Worm (Caenorhabditis elegans) whole organism, L2 larva: ENCODE measurements around the gene unc-58.

Experiments
- C34F6.9 ChIP-seq: fragments of 150-350 bp; optimal IDR thresholded peaks from 2 replicates; lab custom pipeline; 2014; ENCODE audit warnings: missing biosample characterization, missing genetic modification characterization
- F13H6.1 ChIP-seq: sonication (generic microtip); optimal IDR thresholded peaks from 2 replicates; lab custom pipeline; 2016; ENCODE audit warnings: missing genetic modification characterization, missing compliant biosample characterization
- R02D3.7 ChIP-seq: fragments of 150-350 bp; optimal IDR thresholded peaks from 2 replicates; lab custom pipeline; 2014; ENCODE audit warnings: missing biosample characterization, missing genetic modification characterization
- Y55F3AM.14 ChIP-seq: fragments of 200-800 bp; sonication (Bioruptor generic); optimal IDR thresholded peaks from 2 replicates; lab custom pipeline; 2018; ENCODE audit warnings: mild to moderate bottlenecking, missing genetic modification characterization, missing compliant biosample characterization
- ZK546.5 ChIP-seq: sonication (generic microtip); optimal IDR thresholded peaks from 2 replicates; lab custom pipeline; 2017; ENCODE audit warnings: missing biosample characterization, missing genetic modification characterization
- ama-1 ChIP-seq: fragments of 150-350 bp; optimal IDR thresholded peaks from 2 replicates; lab custom pipeline; 2018; ENCODE audit warnings: inconsistent platforms
- blmp-1 ChIP-seq: sonication (generic microtip); optimal IDR thresholded peaks from 2 replicates; lab custom pipeline; 2017; ENCODE audit warnings: missing genetic modification characterization, mild to moderate bottlenecking, missing compliant biosample characterization, antibody characterized with exemption, moderate library complexity; ENCODE audit not compliant: insufficient read depth
- ceh-16 ChIP-seq: fragments of 150-350 bp; optimal IDR thresholded peaks from 2 replicates; lab custom pipeline; 2014; ENCODE audit warnings: missing biosample characterization, missing genetic modification characterization
- ceh-82 ChIP-seq: fragments of 150-350 bp; optimal IDR thresholded peaks from 2 replicates; lab custom pipeline; 2014; ENCODE audit warnings: missing biosample characterization, missing genetic modification characterization
- crh-2 ChIP-seq: sonication (generic microtip); optimal IDR thresholded peaks from 2 replicates; lab custom pipeline; 2017; ENCODE audit warnings: missing biosample characterization, missing genetic modification characterization
- dmd-4 ChIP-seq: sonication (generic microtip); optimal IDR thresholded peaks from 2 replicates; lab custom pipeline; 2017; ENCODE audit warnings: missing biosample characterization, missing genetic modification characterization
- egl-27 ChIP-seq: sonication (generic microtip); optimal IDR thresholded peaks from 3 replicates; lab custom pipeline; 2017; ENCODE audit warnings: missing biosample characterization, missing genetic modification reagents, missing genetic modification characterization
- elt-3 ChIP-seq: sonication (generic microtip); optimal IDR thresholded peaks from 2 replicates; lab custom pipeline; 2017; ENCODE audit warnings: missing biosample characterization, missing genetic modification characterization
- fos-1 ChIP-seq: fragments of 150-350 bp; optimal IDR thresholded peaks from 2 replicates; lab custom pipeline; 2014; ENCODE audit warnings: missing biosample characterization, missing genetic modification characterization
- gmeb-1 ChIP-seq: fragments of 150-350 bp; optimal IDR thresholded peaks from 2 replicates; lab custom pipeline; 2014; ENCODE audit warnings: missing biosample characterization, missing genetic modification characterization
- lin-11 ChIP-seq: fragments of 150-350 bp; sonication (generic microtip); optimal IDR thresholded peaks from 2 replicates; lab custom pipeline; 2014; ENCODE audit warnings: missing biosample characterization, missing genetic modification characterization, inconsistent platforms, mixed read lengths
- lin-39 ChIP-seq: fragments of 150-350 bp; optimal IDR thresholded peaks from 2 replicates; lab custom pipeline; 2014; ENCODE audit warnings: missing biosample characterization, missing genetic modification reagents, missing genetic modification characterization
- mab-5 ChIP-seq: fragments of 150-350 bp; optimal IDR thresholded peaks from 2 replicates; lab custom pipeline; 2014; ENCODE audit warnings: missing biosample characterization, missing genetic modification characterization
- mbf-1 ChIP-seq: sonication (generic microtip); optimal IDR thresholded peaks from 2 replicates; lab custom pipeline; 2017; ENCODE audit warnings: missing biosample characterization, missing genetic modification characterization
- mdl-1 ChIP-seq, 2 experiments: fragments of 150-350 bp in 1 of 2; sonication (generic microtip) in 1 of 2; optimal IDR thresholded peaks; 2 replicates each; lab custom pipeline; 2017; ENCODE audit warnings: missing biosample characterization in 2 of 2, missing genetic modification characterization in 2 of 2
- nhr-10 ChIP-seq: sonication (generic microtip); optimal IDR thresholded peaks from 2 replicates; lab custom pipeline; 2017; ENCODE audit warnings: missing biosample characterization, missing genetic modification characterization
- nhr-11 ChIP-seq: fragments of 150-350 bp; optimal IDR thresholded peaks from 2 replicates; lab custom pipeline; 2014; ENCODE audit warnings: missing biosample characterization, missing genetic modification characterization
- nhr-12 ChIP-seq: fragments of 150-350 bp; optimal IDR thresholded peaks from 2 replicates; lab custom pipeline; 2014; ENCODE audit warnings: missing biosample characterization, missing genetic modification characterization
- nhr-237 ChIP-seq: fragments of 150-350 bp; optimal IDR thresholded peaks from 2 replicates; lab custom pipeline; 2014; ENCODE audit warnings: missing biosample characterization, missing genetic modification characterization
- nhr-25 ChIP-seq: fragments of 150-350 bp; sonication (generic microtip); optimal IDR thresholded peaks from 3 replicates; lab custom pipeline; 2014; ENCODE audit warnings: missing biosample characterization, missing genetic modification characterization
- nhr-6 ChIP-seq: fragments of 150-350 bp; optimal IDR thresholded peaks from 2 replicates; lab custom pipeline; 2014; ENCODE audit warnings: missing biosample characterization, missing genetic modification characterization
- nhr-77 ChIP-seq: fragments of 150-350 bp; optimal IDR thresholded peaks from 2 replicates; lab custom pipeline; 2014; ENCODE audit warnings: missing biosample characterization, missing genetic modification characterization
- peb-1 ChIP-seq: fragments of 150-350 bp; optimal IDR thresholded peaks from 2 replicates; lab custom pipeline; 2014; ENCODE audit warnings: missing biosample characterization, missing genetic modification characterization
- sem-4 ChIP-seq: fragments of 150-350 bp; optimal IDR thresholded peaks from 2 replicates; lab custom pipeline; 2014; ENCODE audit warnings: missing biosample characterization, missing genetic modification reagents, missing genetic modification characterization
- skn-1 ChIP-seq: sonication (generic microtip); optimal IDR thresholded peaks from 2 replicates; lab custom pipeline; 2017; ENCODE audit warnings: missing biosample characterization, missing genetic modification characterization
- sma-3 ChIP-seq: sonication (generic microtip); optimal IDR thresholded peaks from 2 replicates; lab custom pipeline; 2016; ENCODE audit warnings: missing genetic modification reagents, missing genetic modification characterization, missing compliant biosample characterization
- sma-9 ChIP-seq, 2 experiments: fragments of 150-350 bp in 1 of 2; sonication (generic microtip) in 1 of 2; optimal IDR thresholded peaks; 2 replicates each; lab custom pipeline; 2014 to 2016; ENCODE audit warnings: missing genetic modification characterization in 2 of 2, mild to moderate bottlenecking in 1 of 2, missing biosample characterization in 1 of 2, missing compliant biosample characterization in 1 of 2, missing genetic modification reagents in 1 of 2, moderate library complexity in 1 of 2
- snpc-4 ChIP-seq: fragments of 150-350 bp; optimal IDR thresholded peaks from 2 replicates; lab custom pipeline; 2014; ENCODE audit warnings: missing biosample characterization, missing genetic modification characterization
- unc-39 ChIP-seq: fragments of 150-350 bp; optimal IDR thresholded peaks from 2 replicates; lab custom pipeline; 2014; ENCODE audit warnings: missing biosample characterization, missing genetic modification characterization
- unc-55 ChIP-seq: fragments of 150-350 bp; sonication (generic microtip); optimal IDR thresholded peaks from 3 replicates; lab custom pipeline; 2014; ENCODE audit warnings: missing biosample characterization, missing genetic modification reagents, missing genetic modification characterization
- zag-1 ChIP-seq: fragments of 150-350 bp; optimal IDR thresholded peaks from 2 replicates; lab custom pipeline; 2014; ENCODE audit warnings: missing biosample characterization, missing genetic modification characterization
- ztf-11 ChIP-seq: sonication (generic microtip); optimal IDR thresholded peaks from 2 replicates; lab custom pipeline; 2017; ENCODE audit warnings: missing biosample characterization, missing genetic modification characterization

unc-58 gene

DNA sequence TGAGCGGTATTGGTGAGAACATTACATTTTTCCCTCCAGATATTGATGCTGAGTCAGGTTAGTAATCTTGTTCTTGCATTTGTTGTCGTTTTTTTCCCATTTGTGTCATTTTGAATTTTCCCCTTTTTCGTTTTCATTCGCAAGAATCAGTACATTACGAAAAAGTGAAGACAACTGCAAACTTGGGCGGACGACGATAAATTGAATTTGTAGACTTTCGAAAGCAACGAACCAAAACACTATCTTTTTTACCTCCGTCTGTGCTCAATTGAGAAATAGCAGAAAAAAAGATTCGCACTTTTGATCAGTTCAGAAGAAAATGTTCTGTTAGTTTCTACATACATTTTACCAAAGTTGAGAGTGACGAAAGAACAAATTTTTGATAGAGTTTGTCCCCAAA is 22.1 kb upstream of the unc-58 start:
- TF ChIP-seq elt-3 (tag; lab: Kevin White, UChicago) (no peak), nhr-10 (tag; lab: Kevin White, UChicago) (no peak), nhr-6 (tag; lab: Kevin White, UChicago) (no peak), F13H6.1 (no peak), mbf-1 (tag; lab: Kevin White, UChicago) (no peak), peb-1 (tag; lab: Kevin White, UChicago) (no peak), nhr-237 (tag; lab: Kevin White, UChicago) (no peak), lin-11 (no peak), lin-39 (tag; lab: Kevin White, UChicago) (no peak), gmeb-1 (no peak), sma-3 (GFP tag; lab: Kevin White, UChicago) (no peak)

DNA sequence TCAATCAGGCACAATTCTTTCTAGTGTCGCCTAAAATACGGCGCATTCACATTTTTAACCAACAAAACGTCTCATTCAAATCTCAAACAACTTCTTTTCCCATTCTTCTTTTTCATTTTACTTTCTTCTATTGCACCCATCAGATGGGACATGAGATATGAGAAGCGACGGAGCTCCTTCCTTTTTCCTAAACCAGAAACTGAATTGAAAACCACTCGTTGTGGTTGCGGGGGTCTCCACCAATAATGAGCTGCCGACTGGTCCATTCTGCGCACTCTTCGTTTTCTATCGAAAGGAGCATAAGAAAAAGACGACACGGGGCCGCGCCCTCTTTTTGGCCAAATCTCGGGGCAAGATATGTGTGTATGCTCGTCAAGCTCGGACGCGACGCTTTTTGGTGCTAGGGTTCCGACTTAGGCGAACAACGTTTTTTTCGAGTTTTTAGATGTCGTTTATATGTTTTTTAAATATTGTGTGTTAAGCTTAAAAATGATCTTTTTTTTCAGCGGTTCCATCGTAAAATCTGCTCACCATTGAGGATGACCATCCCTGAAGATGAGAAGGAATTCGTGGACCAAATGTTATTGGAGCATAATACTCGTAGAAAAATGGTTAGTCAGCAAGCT is 21.4 kb upstream of the unc-58 start, which contains the start of gene F09B9.5:
Gene F09B9.5 (plus strand): TSS at position 501 of the 626 bp plus-strand sequence.
- TF ChIP-seq mab-5 (tag; lab: Kevin White, UChicago) (no peak), lin-39 (tag; lab: Kevin White, UChicago) (no peak), snpc-4 (tag; lab: Kevin White, UChicago) (no peak), nhr-237 (tag; lab: Kevin White, UChicago) (no peak), fos-1 (no peak), Y55F3AM.14 (GFP tag; lab: Kevin White, UChicago) (no peak), sem-4 (tag; lab: Kevin White, UChicago) (peak; percentile 20), R02D3.7 (no peak), nhr-12 (no peak), nhr-25 (no peak), unc-39 (no peak), skn-1 (tag; lab: Kevin White, UChicago) (no peak), crh-2 (tag; lab: Kevin White, UChicago) (no peak), zag-1 (tag; lab: Kevin White, UChicago) (peak; percentile 6), C34F6.9 (tag; lab: Kevin White, UChicago) (peak; percentile 14), elt-3 (tag; lab: Kevin White, UChicago) (no peak), ceh-82 (no peak), ceh-16 (tag; lab: Kevin White, UChicago) (no peak), lin-11 (no peak), ama-1 (lab: Kevin White, UChicago) (no peak), nhr-6 (tag; lab: Kevin White, UChicago) (no peak), gmeb-1 (no peak), egl-27 (peak; percentile 20), unc-55 (no peak), blmp-1 (tag; lab: Kevin White, UChicago) (no peak), ZK546.5 (no peak), sma-9 (GFP tag; optimal IDR thresholded peaks at IDR 0.05; lab: Kevin White, UChicago) (no peak), sma-9 (tag; optimal IDR thresholded peaks at IDR 0.05; lab: Kevin White, UChicago) (no peak)

DNA sequence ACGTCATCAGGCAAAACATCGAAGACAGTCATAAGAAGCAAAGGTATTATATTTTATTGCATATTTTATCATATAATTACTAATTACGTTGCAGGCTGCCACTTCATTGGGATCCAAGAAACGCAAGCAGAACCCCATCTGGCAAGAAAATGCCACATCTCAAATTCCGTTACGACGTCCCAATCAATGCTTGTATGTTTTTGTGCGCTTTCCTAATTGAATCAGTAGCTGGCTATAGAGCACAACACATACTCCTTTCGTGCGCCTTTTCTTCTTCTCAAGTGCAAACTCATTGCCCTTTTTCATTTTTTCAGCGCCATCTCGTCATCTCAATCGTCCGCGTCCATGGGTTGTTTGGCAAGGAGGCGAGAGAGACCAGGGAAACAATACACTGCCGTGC is 17.9 kb upstream of the unc-58 start:
- TF ChIP-seq zag-1 (tag; lab: Kevin White, UChicago) (no peak), C34F6.9 (tag; lab: Kevin White, UChicago) (no peak), fos-1 (no peak), gmeb-1 (no peak), sma-9 (GFP tag; optimal IDR thresholded peaks at IDR 0.05; lab: Kevin White, UChicago) (no peak), sma-9 (tag; optimal IDR thresholded peaks at IDR 0.05; lab: Kevin White, UChicago) (no peak), mdl-1 (tag; optimal IDR thresholded peaks at IDR 0.05; lab: Kevin White, UChicago) (no peak), Y55F3AM.14 (GFP tag; lab: Kevin White, UChicago) (no peak), sem-4 (tag; lab: Kevin White, UChicago) (no peak), peb-1 (tag; lab: Kevin White, UChicago) (no peak), unc-55 (no peak), ZK546.5 (no peak), ztf-11 (tag; lab: Kevin White, UChicago) (no peak), nhr-77 (tag; lab: Kevin White, UChicago) (no peak), nhr-11 (tag; lab: Kevin White, UChicago) (no peak), dmd-4 (tag; lab: Kevin White, UChicago) (no peak), ama-1 (lab: Kevin White, UChicago) (no peak), unc-39 (no peak), lin-39 (tag; lab: Kevin White, UChicago) (no peak)
